Worm (Caenorhabditis elegans): ENCODE data around the gene unc-4.

DNA sequence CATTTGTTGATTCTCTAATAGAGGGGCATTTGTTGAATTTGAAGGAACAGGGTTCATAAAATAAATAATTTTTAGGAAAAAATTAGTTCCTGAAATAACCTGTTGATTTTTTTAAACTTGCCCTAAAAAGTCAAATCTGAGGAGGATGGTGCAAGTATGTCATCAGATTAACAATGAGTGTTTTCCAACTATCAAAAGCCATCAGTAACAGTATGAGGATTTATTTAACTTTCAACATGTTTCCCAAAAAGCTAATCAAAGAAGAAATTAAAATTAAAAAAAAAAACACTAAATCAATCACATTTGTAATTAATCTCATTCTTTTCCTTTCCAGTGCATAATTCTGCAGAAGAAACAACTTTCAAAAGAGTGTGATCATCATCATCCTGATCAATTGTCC, 40.6 kb downstream of the unc-4 start, which contains the start of gene chil-5:
- TF ChIP-seq lsy-2 (tag; optimal IDR thresholded peaks at IDR 0.05) (no peak), snpc-4 (tag; optimal IDR thresholded peaks at IDR 0.05) (no peak), ceh-39 (tag; optimal IDR thresholded peaks at IDR 0.05) (no peak), ham-2 (GFP tag; optimal IDR thresholded peaks at IDR 0.05) (no peak), unc-62 (GFP tag; optimal IDR thresholded peaks at IDR 0.05) (no peak), elt-3 (tag; optimal IDR thresholded peaks at IDR 0.05) (no peak)

Measured in whole organism, mixed stage, embryonic.